Worm (Caenorhabditis elegans): Measurements from ENCODE around the gene D2089.8.

Gene D2089.8

ce11 chrII:10627963-10628362 lies 34.6 kb downstream of the D2089.8 start, which contains the start of gene M28.8:
M28.8 (plus strand) TSS chrII:10628263.
- TF ChIP-seq ceh-13 (GFP tag; optimal IDR thresholded peaks at IDR 0.05) (no peak), scrt-1 (GFP tag; IDR thresholded peaks at IDR 0.05) (no peak), flt-1 (GFP tag; IDR thresholded peaks at IDR 0.05) (no peak), ceh-36 (tag; optimal IDR thresholded peaks at IDR 0.05) (no peak), tbx-37 (GFP tag; conservative IDR thresholded peaks at IDR 0.05) (no peak), hmbx-1 (tag; optimal IDR thresholded peaks at IDR 0.05) (no peak), tbx-11 (GFP tag; IDR thresholded peaks at IDR 0.05) (no peak), hmg-4 (GFP tag; optimal IDR thresholded peaks at IDR 0.05) (no peak)

- TF ChIP-seq pes-1 (GFP tag; IDR thresholded peaks at IDR 0.05) (no peak), tbx-11 (GFP tag; IDR thresholded peaks at IDR 0.05) (no peak), ama-1 (optimal IDR thresholded peaks at IDR 0.05) (no peak), hnd-1 (tag; optimal IDR thresholded peaks at IDR 0.05) (no peak), tra-4 (tag; optimal IDR thresholded peaks at IDR 0.05) (no peak), ceh-36 (tag; optimal IDR thresholded peaks at IDR 0.05) (no peak), sea-1 (GFP tag; conservative IDR thresholded peaks at IDR 0.05) (no peak), F13C5.2 (tag; optimal IDR thresholded peaks at IDR 0.05) (no peak), tbx-37 (GFP tag; conservative IDR thresholded peaks at IDR 0.05) (no peak), ceh-13 (GFP tag; optimal IDR thresholded peaks at IDR 0.05) (no peak), B0310.2 (tag; optimal IDR thresholded peaks at IDR 0.05) (no peak), ets-7 (tag; optimal IDR thresholded peaks at IDR 0.05) (no peak), aly-1 (tag; optimal IDR thresholded peaks at IDR 0.05) (no peak), hmg-4 (GFP tag; optimal IDR thresholded peaks at IDR 0.05) (no peak), scrt-1 (GFP tag; IDR thresholded peaks at IDR 0.05) (no peak)
Measured at ce11 chrII:10627086-10627485, 35.5 kb downstream of the D2089.8 start.

ce11 chrII:10621965-10622364 lies 40.6 kb downstream of the D2089.8 start, which contains the start of gene cutl-9:
cutl-9 (plus strand) TSS chrII:10622265.
- TF ChIP-seq flt-1 (GFP tag; IDR thresholded peaks at IDR 0.05) (no peak), tbx-37 (GFP tag; conservative IDR thresholded peaks at IDR 0.05) (no peak), ceh-36 (tag; optimal IDR thresholded peaks at IDR 0.05) (no peak), pes-1 (GFP tag; IDR thresholded peaks at IDR 0.05) (no peak), F13C5.2 (tag; optimal IDR thresholded peaks at IDR 0.05) (no peak), hnd-1 (tag; optimal IDR thresholded peaks at IDR 0.05) (no peak), ceh-13 (GFP tag; optimal IDR thresholded peaks at IDR 0.05) (no peak), B0310.2 (tag; optimal IDR thresholded peaks at IDR 0.05) (no peak), scrt-1 (GFP tag; IDR thresholded peaks at IDR 0.05) (no peak), hmg-4 (GFP tag; optimal IDR thresholded peaks at IDR 0.05) (no peak), sea-1 (GFP tag; conservative IDR thresholded peaks at IDR 0.05) (no peak), aly-1 (tag; optimal IDR thresholded peaks at IDR 0.05) (no peak)

ce11 chrII:10618157-10618556 lies 44.4 kb downstream of the D2089.8 start, which contains the start of gene C14A4.13:
C14A4.13 (plus strand) TSS chrII:10618457.
- TF ChIP-seq ceh-13 (GFP tag; optimal IDR thresholded peaks at IDR 0.05) (no peak), F13C5.2 (tag; optimal IDR thresholded peaks at IDR 0.05) (no peak), ceh-36 (tag; optimal IDR thresholded peaks at IDR 0.05) (no peak), hmg-4 (GFP tag; optimal IDR thresholded peaks at IDR 0.05) (no peak), scrt-1 (GFP tag; IDR thresholded peaks at IDR 0.05) (no peak), tbx-11 (GFP tag; IDR thresholded peaks at IDR 0.05) (no peak), pes-1 (GFP tag; IDR thresholded peaks at IDR 0.05) (no peak), tbx-37 (GFP tag; conservative IDR thresholded peaks at IDR 0.05) (no peak), ama-1 (optimal IDR thresholded peaks at IDR 0.05) (no peak), flt-1 (GFP tag; IDR thresholded peaks at IDR 0.05) (no peak)

ce11 chrII:10612743-10613142 lies 49.8 kb downstream of the D2089.8 start, which contains the start of gene C14A4.12:
C14A4.12 (plus strand) TSS chrII:10613043.
- TF ChIP-seq tbx-37 (GFP tag; conservative IDR thresholded peaks at IDR 0.05) (no peak), sea-1 (GFP tag; conservative IDR thresholded peaks at IDR 0.05) (no peak), hmbx-1 (tag; optimal IDR thresholded peaks at IDR 0.05) (no peak), F13C5.2 (tag; optimal IDR thresholded peaks at IDR 0.05) (no peak), aly-1 (tag; optimal IDR thresholded peaks at IDR 0.05) (no peak), flt-1 (GFP tag; IDR thresholded peaks at IDR 0.05) (no peak), ceh-13 (GFP tag; optimal IDR thresholded peaks at IDR 0.05) (no peak), hmg-4 (GFP tag; optimal IDR thresholded peaks at IDR 0.05) (no peak), pes-1 (GFP tag; IDR thresholded peaks at IDR 0.05) (no peak), ets-7 (tag; optimal IDR thresholded peaks at IDR 0.05) (no peak), ama-1 (optimal IDR thresholded peaks at IDR 0.05) (no peak), scrt-1 (GFP tag; IDR thresholded peaks at IDR 0.05) (no peak)

Measured in whole organism, early embryonic.